Worm (Caenorhabditis elegans): Measurements from ENCODE around the gene F38A1.8.

- TF ChIP-seq elt-3 (tag; optimal IDR thresholded peaks at IDR 0.05): no peak
- no peak for TF ChIP-seq nhr-12 (tag; optimal IDR thresholded peaks at IDR 0.05)
- no peak for TF ChIP-seq unc-120 (tag; optimal IDR thresholded peaks at IDR 0.05; ENCODE audit: poor library complexity, severe bottlenecking)
- no peak for TF ChIP-seq lin-13 (tag; optimal IDR thresholded peaks at IDR 0.05)
- TF ChIP-seq ceh-39 (tag; optimal IDR thresholded peaks at IDR 0.05): no peak
- TF ChIP-seq nhr-237 (tag; optimal IDR thresholded peaks at IDR 0.05): no peak
- TF ChIP-seq ztf-11 (tag; optimal IDR thresholded peaks at IDR 0.05): no peak
- TF ChIP-seq blmp-1 (tag; optimal IDR thresholded peaks at IDR 0.05): no peak
These were observed 37.4 kb upstream of the F38A1.8 start for ce11 chrIV:1277067-1277466.

Data from whole organism, mixed stage, embryonic.